Worm (Caenorhabditis elegans): ENCODE measurements around the gene eif-1.

ce11 chrII:5031612-5032011 is 38.2 kb upstream of the eif-1 start, which contains the start of gene wdr-83:
- no peak for TF ChIP-seq nhr-76 (tag; optimal IDR thresholded peaks at IDR 0.05)
- TF ChIP-seq dpl-1 (GFP tag; optimal IDR thresholded peaks at IDR 0.05) = no peak
- no peak for TF ChIP-seq snpc-4 (tag; optimal IDR thresholded peaks at IDR 0.05)
- no peak for TF ChIP-seq F49E8.2 (tag; optimal IDR thresholded peaks at IDR 0.05; ENCODE audit: borderline replicate concordance)
- no peak for TF ChIP-seq nhr-25 (tag; optimal IDR thresholded peaks at IDR 0.05; ENCODE audit: borderline replicate concordance, insufficient read depth)
- no peak for TF ChIP-seq aly-2 (tag; optimal IDR thresholded peaks at IDR 0.05)
- TF ChIP-seq ztf-7 (tag; optimal IDR thresholded peaks at IDR 0.05) = no peak
- no peak for TF ChIP-seq zip-11 (GFP tag; IDR thresholded peaks at IDR 0.05)
